Worm (Caenorhabditis elegans) whole organism, midembryonic: Measurements from ENCODE around the gene ZK218.1.

Experiments used
- T22C8.4 ChIP-seq: fragments of 200-800 bp; sonication (Bioruptor generic); IDR thresholded peaks from 2 replicates; pipeline ENCODE4 v1.3.6; 2022; ENCODE audit warnings: missing genetic modification characterization, missing compliant biosample characterization
- cog-1 ChIP-seq: sonication (generic microtip); optimal IDR thresholded peaks from 2 replicates; lab custom pipeline; 2016; ENCODE audit warnings: missing genetic modification characterization, missing compliant biosample characterization
- flt-1 ChIP-seq: fragments of 200-800 bp; sonication (Bioruptor generic); IDR thresholded peaks from 2 replicates; pipeline ENCODE4 v1.3.6; 2022; ENCODE audit warnings: missing genetic modification characterization, missing compliant biosample characterization
- klf-2 ChIP-seq: fragments of 200-800 bp; sonication (Bioruptor generic); conservative IDR thresholded peaks from 2 replicates; pipeline ENCODE4 v1.3.6; 2022; ENCODE audit warnings: missing genetic modification reagents, missing genetic modification characterization, missing compliant biosample characterization
- med-1 ChIP-seq: sonication (generic microtip); optimal IDR thresholded peaks from 2 replicates; lab custom pipeline; 2017; ENCODE audit warnings: missing genetic modification characterization, mild to moderate bottlenecking, missing compliant biosample characterization, antibody characterized with exemption, missing genetic modification reagents; ENCODE audit not compliant: insufficient read depth
- ref-1 ChIP-seq: fragments of 200-800 bp; sonication (Bioruptor generic); conservative IDR thresholded peaks from 2 replicates; pipeline ENCODE4 v1.3.6; 2022; ENCODE audit warnings: missing genetic modification reagents, missing genetic modification characterization, missing compliant biosample characterization
- tab-1 ChIP-seq: fragments of 200-800 bp; sonication (Bioruptor generic); IDR thresholded peaks from 2 replicates; pipeline ENCODE4 v1.3.6; 2022; ENCODE audit warnings: missing genetic modification characterization, missing compliant biosample characterization
- ztf-23 ChIP-seq: fragments of 200-800 bp; sonication (Bioruptor generic); IDR thresholded peaks from 2 replicates; pipeline ENCODE4 v1.3.6; 2022; ENCODE audit warnings: missing genetic modification reagents, missing genetic modification characterization, missing compliant biosample characterization
- ztf-29 ChIP-seq: fragments of 200-800 bp; sonication (Bioruptor generic); IDR thresholded peaks from 2 replicates; pipeline ENCODE4 v1.3.6; 2022; ENCODE audit warnings: missing genetic modification reagents, missing genetic modification characterization, missing compliant biosample characterization

The ZK218.1 gene

ce11 chrV:17075900-17076299 lies 16.5 kb upstream of the ZK218.1 start, which contains the start of gene str-125:
str-125 (minus strand) TSS chrV:17076000.
- TF ChIP-seq T22C8.4 (no peak), ztf-29 (GFP tag; lab: Robert Waterston, UW) (no peak), klf-2 (GFP tag; lab: Robert Waterston, UW) (no peak), ref-1 (GFP tag; lab: Robert Waterston, UW) (no peak), med-1 (GFP tag; lab: Kevin White, UChicago) (no peak), ztf-23 (GFP tag; lab: Robert Waterston, UW) (no peak), tab-1 (GFP tag; lab: Robert Waterston, UW) (no peak), cog-1 (no peak), flt-1 (GFP tag; lab: Robert Waterston, UW) (no peak)

ce11 chrV:17077889-17078288 lies 14.5 kb upstream of the ZK218.1 start, which contains the start of gene T05E12.3:
T05E12.3 (minus strand) TSS chrV:17077989.
- TF ChIP-seq med-1 (GFP tag; lab: Kevin White, UChicago) (no peak), ztf-29 (GFP tag; lab: Robert Waterston, UW) (no peak), klf-2 (GFP tag; lab: Robert Waterston, UW) (no peak), flt-1 (GFP tag; lab: Robert Waterston, UW) (no peak), ref-1 (GFP tag; lab: Robert Waterston, UW) (no peak), cog-1 (no peak), ztf-23 (GFP tag; lab: Robert Waterston, UW) (no peak), T22C8.4 (no peak), tab-1 (GFP tag; lab: Robert Waterston, UW) (no peak)

- TF ChIP-seq med-1 (GFP tag; lab: Kevin White, UChicago) = no peak
- no peak for TF ChIP-seq flt-1 (GFP tag; lab: Robert Waterston, UW)
- TF ChIP-seq ztf-29 (GFP tag; lab: Robert Waterston, UW) = no peak
- no peak for TF ChIP-seq ref-1 (GFP tag; lab: Robert Waterston, UW)
- no peak for TF ChIP-seq cog-1
- TF ChIP-seq ztf-23 (GFP tag; lab: Robert Waterston, UW) = no peak
- TF ChIP-seq T22C8.4 = no peak
- TF ChIP-seq tab-1 (GFP tag; lab: Robert Waterston, UW) = no peak
- no peak for TF ChIP-seq klf-2 (GFP tag; lab: Robert Waterston, UW)
Measured at ce11 chrV:17079795-17080194, 12.6 kb upstream of the ZK218.1 start, which contains the start of gene srw-20. srw-20 (minus strand) TSS chrV:17079895.

- TF ChIP-seq ztf-29 (GFP tag; lab: Robert Waterston, UW) (no peak), T22C8.4 (no peak), med-1 (GFP tag; lab: Kevin White, UChicago) (no peak), klf-2 (GFP tag; lab: Robert Waterston, UW) (no peak), flt-1 (GFP tag; lab: Robert Waterston, UW) (no peak), cog-1 (no peak), tab-1 (GFP tag; lab: Robert Waterston, UW) (no peak), ztf-23 (GFP tag; lab: Robert Waterston, UW) (no peak), ref-1 (GFP tag; lab: Robert Waterston, UW) (no peak)
Measured at ce11 chrV:17082718-17083117, 9.6 kb upstream of the ZK218.1 start, which contains the start of gene T05E12.9. T05E12.9 (minus strand) TSS chrV:17082818.

ce11 chrV:17089342-17089741 lies 3.0 kb upstream of the ZK218.1 start, which contains the start of gene T05E12.6:
T05E12.6 (minus strand) TSS chrV:17089442.
- no peak for TF ChIP-seq klf-2 (GFP tag; lab: Robert Waterston, UW)
- no peak for TF ChIP-seq flt-1 (GFP tag; lab: Robert Waterston, UW)
- TF ChIP-seq cog-1 = no peak
- TF ChIP-seq T22C8.4 = no peak
- no peak for TF ChIP-seq ztf-29 (GFP tag; lab: Robert Waterston, UW)
- no peak for TF ChIP-seq ref-1 (GFP tag; lab: Robert Waterston, UW)
- TF ChIP-seq med-1 (GFP tag; lab: Kevin White, UChicago) = no peak

ce11 chrV:17089931-17090429 lies 2.4 kb upstream of the ZK218.1 start, which contains the start of gene srh-237:
srh-237 (plus strand) TSS chrV:17090379.
- TF ChIP-seq ref-1 (GFP tag; lab: Robert Waterston, UW) (no peak), cog-1 (no peak)

ce11 chrV:17094568-17094967 lies 2.2 kb downstream of the ZK218.1 start:
- TF ChIP-seq T22C8.4 (no peak), flt-1 (GFP tag; lab: Robert Waterston, UW) (no peak), klf-2 (GFP tag; lab: Robert Waterston, UW) (no peak), ref-1 (GFP tag; lab: Robert Waterston, UW) (no peak), tab-1 (GFP tag; lab: Robert Waterston, UW) (no peak), cog-1 (no peak)

- TF ChIP-seq ztf-23 (GFP tag; lab: Robert Waterston, UW) = no peak
- no peak for TF ChIP-seq klf-2 (GFP tag; lab: Robert Waterston, UW)
- TF ChIP-seq cog-1 = no peak
- no peak for TF ChIP-seq med-1 (GFP tag; lab: Kevin White, UChicago)
- TF ChIP-seq flt-1 (GFP tag; lab: Robert Waterston, UW) = no peak
- TF ChIP-seq ztf-29 (GFP tag; lab: Robert Waterston, UW) = no peak
- TF ChIP-seq T22C8.4 = no peak
- TF ChIP-seq tab-1 (GFP tag; lab: Robert Waterston, UW) = no peak
- TF ChIP-seq ref-1 (GFP tag; lab: Robert Waterston, UW) = no peak
Measured at ce11 chrV:17098669-17099068, 6.3 kb downstream of the ZK218.1 start, which contains the start of the genes ZK218.3 and ZK218.4. ZK218.3 (minus strand) TSS chrV:17098769. ZK218.4 (plus strand) TSS chrV:17098854.

ce11 chrV:17100829-17101228 lies 8.5 kb downstream of the ZK218.1 start, which contains the start of gene ZK218.5:
ZK218.5 (plus strand) TSS chrV:17101129.
- TF ChIP-seq cog-1 (no peak), ztf-29 (GFP tag; lab: Robert Waterston, UW) (no peak), flt-1 (GFP tag; lab: Robert Waterston, UW) (no peak), T22C8.4 (no peak), ztf-23 (GFP tag; lab: Robert Waterston, UW) (no peak), med-1 (GFP tag; lab: Kevin White, UChicago) (no peak), klf-2 (GFP tag; lab: Robert Waterston, UW) (no peak), tab-1 (GFP tag; lab: Robert Waterston, UW) (no peak), ref-1 (GFP tag; lab: Robert Waterston, UW) (no peak)
